Worm (Caenorhabditis elegans): ENCODE results near the gene C30F2.5.

- TF ChIP-seq attf-5 (GFP tag; optimal IDR thresholded peaks at IDR 0.05), result no peak
- TF ChIP-seq F49E8.2 (tag; optimal IDR thresholded peaks at IDR 0.05; ENCODE audit: insufficient read depth), result no peak
These were observed 18.0 kb upstream of the C30F2.5 start, which contains the start of gene C30F2.4 for ce11 chrX:16076470-16076869.

Data from whole organism, young adult.